Fruit fly (Drosophila melanogaster) whole organism, embryonic: ENCODE measurements around the gene Fign.
A peak's percentile ranks its signal among the peaks of the same experiment; 100 is the strongest.

Source experiments
- Aef1 ChIP-seq: fragments of 200-800 bp; sonication (Bioruptor generic); IDR thresholded peaks from 3 replicates; pipeline ENCODE4 v1.3.6; 2022; ENCODE audit warnings: missing biosample characterization, missing genetic modification characterization
- CG11085 ChIP-seq: fragments of 200-800 bp; sonication (Bioruptor generic); IDR thresholded peaks from 2 replicates; pipeline ENCODE4 v1.3.6; 2022; ENCODE audit warnings: missing biosample characterization, missing genetic modification characterization
- CG11723 ChIP-seq: fragments of 200-800 bp; sonication (Bioruptor generic); optimal IDR thresholded peaks from 2 replicates; lab custom pipeline; 2017; ENCODE audit warnings: missing biosample characterization, mild to moderate bottlenecking, missing genetic modification characterization
- CG12071 ChIP-seq: fragments of 200-800 bp; sonication (Bioruptor generic); optimal IDR thresholded peaks from 3 replicates; lab custom pipeline; 2018; ENCODE audit warnings: missing biosample characterization, mild to moderate bottlenecking, missing genetic modification characterization
- CG12299 ChIP-seq: fragments of 200-800 bp; sonication (Bioruptor generic); optimal IDR thresholded peaks from 2 replicates; lab custom pipeline; 2018; ENCODE audit warnings: missing biosample characterization, mild to moderate bottlenecking, missing genetic modification characterization
- CG13424 ChIP-seq: fragments of 200-800 bp; sonication (Bioruptor generic); optimal IDR thresholded peaks from 2 replicates; lab custom pipeline; 2019; ENCODE audit warnings: missing biosample characterization, mild to moderate bottlenecking, missing genetic modification characterization, moderate library complexity
- CG16863 ChIP-seq: fragments of 200-800 bp; sonication (Bioruptor generic); optimal IDR thresholded peaks from 3 replicates; lab custom pipeline; 2016; ENCODE audit warnings: missing biosample characterization, missing genetic modification characterization
- CG17802 ChIP-seq: fragments of 200-800 bp; sonication (Bioruptor generic); optimal IDR thresholded peaks from 2 replicates; lab custom pipeline; 2018; ENCODE audit warnings: missing biosample characterization, mild to moderate bottlenecking, missing genetic modification characterization, moderate library complexity
- CG17829 ChIP-seq: fragments of 200-800 bp; optimal IDR thresholded peaks from 2 replicates; lab custom pipeline; 2019; ENCODE audit warnings: missing biosample characterization, mild to moderate bottlenecking, missing genetic modification characterization, moderate library complexity
- CG18262 ChIP-seq: fragments of 200-800 bp; optimal IDR thresholded peaks from 3 replicates; lab custom pipeline; 2019; ENCODE audit warnings: missing biosample characterization, mild to moderate bottlenecking, missing genetic modification characterization, moderate library complexity
- CG2129 ChIP-seq: fragments of 200-800 bp; sonication (Bioruptor generic); IDR thresholded peaks from 2 replicates; pipeline ENCODE4 v1.3.6; 2022; ENCODE audit warnings: missing biosample characterization, missing genetic modification characterization; ENCODE audit not compliant: partially characterized antibody
- CG2199 ChIP-seq: fragments of 200-800 bp; sonication (Bioruptor generic); IDR thresholded peaks from 3 replicates; pipeline ENCODE4 v1.3.6; 2022; ENCODE audit warnings: missing biosample characterization, missing genetic modification characterization
- CG2202 ChIP-seq: fragments of 200-800 bp; sonication (Bioruptor generic); optimal IDR thresholded peaks from 2 replicates; lab custom pipeline; 2018; ENCODE audit warnings: missing biosample characterization, mild to moderate bottlenecking, missing genetic modification characterization
- CG2889 ChIP-seq: fragments of 200-800 bp; sonication (Bioruptor generic); IDR thresholded peaks from 3 replicates; pipeline ENCODE4 v1.3.6; 2022; ENCODE audit warnings: missing biosample characterization, missing genetic modification characterization
- CG30403 ChIP-seq: fragments of 200-800 bp; sonication (Bioruptor generic); optimal IDR thresholded peaks from 3 replicates; lab custom pipeline; 2016; ENCODE audit warnings: missing biosample characterization, missing genetic modification characterization
- CG3065 ChIP-seq: fragments of 200-800 bp; sonication (Bioruptor generic); optimal IDR thresholded peaks from 2 replicates; lab custom pipeline; 2016; ENCODE audit warnings: missing biosample characterization, missing genetic modification characterization
- CG6854 ChIP-seq: fragments of 200-800 bp; sonication (Bioruptor generic); optimal IDR thresholded peaks from 3 replicates; lab custom pipeline; 2017; ENCODE audit warnings: missing biosample characterization, mild to moderate bottlenecking, missing genetic modification characterization
- CG8089 ChIP-seq: fragments of 200-800 bp; sonication (Bioruptor generic); optimal IDR thresholded peaks from 3 replicates; lab custom pipeline; 2016; ENCODE audit warnings: missing biosample characterization, missing genetic modification characterization
- D19A ChIP-seq: fragments of 200-800 bp; optimal IDR thresholded peaks from 3 replicates; lab custom pipeline; 2019; ENCODE audit warnings: missing biosample characterization, mild to moderate bottlenecking, missing genetic modification characterization, moderate library complexity
- Dip3 ChIP-seq: fragments of 200-800 bp; sonication (Bioruptor generic); optimal IDR thresholded peaks from 3 replicates; lab custom pipeline; 2016; ENCODE audit warnings: missing biosample characterization, missing genetic modification characterization
- Dref ChIP-seq: fragments of 200-800 bp; sonication (Bioruptor generic); IDR thresholded peaks from 2 replicates; pipeline ENCODE4 v1.3.6; 2022; ENCODE audit warnings: missing biosample characterization, missing genetic modification characterization
- Eip74EF ChIP-seq, 2 experiments: fragments of 200-800 bp in 1 of 2; fragments of >200 bp in 1 of 2; sonication (Bioruptor generic) in 1 of 2; optimal IDR thresholded peaks; 2 replicates each; lab custom pipeline; 2017 to 2019; ENCODE audit warnings: missing biosample characterization in 2 of 2, missing genetic modification characterization in 2 of 2, mild to moderate bottlenecking in 1 of 2, moderate library complexity in 1 of 2
- Ets97D ChIP-seq: fragments of 200-800 bp; sonication (Bioruptor generic); optimal IDR thresholded peaks from 3 replicates; lab custom pipeline; 2016; ENCODE audit warnings: missing biosample characterization, missing genetic modification characterization
- HHEX ChIP-seq: fragments of 200-800 bp; sonication (Bioruptor generic); optimal IDR thresholded peaks from 3 replicates; lab custom pipeline; 2017; ENCODE audit warnings: missing biosample characterization, mild to moderate bottlenecking, missing genetic modification characterization, missing genetic modification reagents
- HLH54F ChIP-seq: fragments of 200-800 bp; sonication (Bioruptor generic); optimal IDR thresholded peaks from 3 replicates; lab custom pipeline; 2016; ENCODE audit warnings: missing biosample characterization, missing genetic modification characterization
- Myb ChIP-seq: fragments of 200-800 bp; sonication (Bioruptor generic); optimal IDR thresholded peaks from 2 replicates; lab custom pipeline; 2016; ENCODE audit warnings: missing biosample characterization, missing genetic modification characterization
- Nf-YC ChIP-seq: fragments of 200-800 bp; optimal IDR thresholded peaks from 3 replicates; lab custom pipeline; 2019; ENCODE audit warnings: missing biosample characterization, mild to moderate bottlenecking, missing genetic modification characterization, moderate library complexity
- Opbp ChIP-seq: fragments of 200-800 bp; sonication (Bioruptor generic); IDR thresholded peaks from 3 replicates; pipeline ENCODE4 v1.3.6; 2022; ENCODE audit warnings: missing biosample characterization, missing genetic modification characterization; ENCODE audit not compliant: partially characterized antibody
- Optix ChIP-seq: fragments of 200-800 bp; sonication (Bioruptor generic); IDR thresholded peaks from 3 replicates; pipeline ENCODE4 v1.3.6; 2022; ENCODE audit warnings: missing biosample characterization, missing genetic modification characterization
- Sox102F ChIP-seq: fragments of 200-800 bp; sonication (Bioruptor generic); optimal IDR thresholded peaks from 2 replicates; lab custom pipeline; 2018; ENCODE audit warnings: missing biosample characterization, mild to moderate bottlenecking, missing genetic modification characterization, moderate library complexity
- ap ChIP-seq: fragments of 200-800 bp; sonication (Bioruptor generic); IDR thresholded peaks from 2 replicates; pipeline ENCODE4 v1.3.6; 2022; ENCODE audit warnings: missing biosample characterization, missing genetic modification characterization
- bcd ChIP-seq: fragments of 200-800 bp; sonication (Bioruptor generic); optimal IDR thresholded peaks from 2 replicates; lab custom pipeline; 2017; ENCODE audit warnings: missing biosample characterization, mild to moderate bottlenecking, missing genetic modification characterization
- dmrt11E ChIP-seq: fragments of 200-800 bp; sonication (Bioruptor generic); optimal IDR thresholded peaks from 3 replicates; lab custom pipeline; 2018; ENCODE audit warnings: missing biosample characterization, mild to moderate bottlenecking, missing genetic modification characterization, moderate library complexity
- emc ChIP-seq: fragments of 200-800 bp; sonication (Bioruptor generic); optimal IDR thresholded peaks from 2 replicates; lab custom pipeline; 2016; ENCODE audit warnings: missing biosample characterization, missing genetic modification characterization
- gcm2 ChIP-seq: fragments of 200-800 bp; sonication (Bioruptor generic); optimal IDR thresholded peaks from 2 replicates; lab custom pipeline; 2016; ENCODE audit warnings: missing biosample characterization, missing genetic modification characterization
- gem ChIP-seq: fragments of 200-800 bp; sonication (Bioruptor generic); optimal IDR thresholded peaks from 2 replicates; lab custom pipeline; 2019; ENCODE audit warnings: missing biosample characterization, mild to moderate bottlenecking, missing genetic modification characterization, moderate library complexity
- kni ChIP-seq: fragments of 200-800 bp; sonication (Bioruptor generic); optimal IDR thresholded peaks from 3 replicates; lab custom pipeline; 2017; ENCODE audit warnings: mild to moderate bottlenecking, missing biosample characterization, missing genetic modification reagents, missing genetic modification characterization
- lbe ChIP-seq: fragments of 200-800 bp; sonication (Bioruptor generic); optimal IDR thresholded peaks from 2 replicates; lab custom pipeline; 2016; ENCODE audit warnings: missing biosample characterization, mild to moderate bottlenecking, missing genetic modification characterization
- lilli ChIP-seq: fragments of 200-800 bp; sonication (Bioruptor generic); optimal IDR thresholded peaks from 3 replicates; lab custom pipeline; 2016; ENCODE audit warnings: missing biosample characterization, missing genetic modification characterization
- nau ChIP-seq: fragments of 200-800 bp; sonication (Bioruptor generic); optimal IDR thresholded peaks from 3 replicates; lab custom pipeline; 2017; ENCODE audit warnings: missing biosample characterization, mild to moderate bottlenecking, missing genetic modification characterization, missing genetic modification reagents
- nerfin-2 ChIP-seq: fragments of 200-800 bp; sonication (Bioruptor generic); IDR thresholded peaks from 2 replicates; pipeline ENCODE4 v1.3.6; 2022; ENCODE audit warnings: missing biosample characterization, missing genetic modification characterization; ENCODE audit not compliant: partially characterized antibody
- phol ChIP-seq: fragments of 200-800 bp; sonication (Bioruptor generic); optimal IDR thresholded peaks from 3 replicates; lab custom pipeline; 2018; ENCODE audit warnings: missing biosample characterization, mild to moderate bottlenecking, missing genetic modification characterization, moderate library complexity
- rib ChIP-seq: fragments of 200-800 bp; sonication (Bioruptor generic); IDR thresholded peaks from 2 replicates; pipeline ENCODE4 v1.3.6; 2022; ENCODE audit warnings: missing biosample characterization, missing genetic modification characterization
- sens ChIP-seq: fragments of 200-800 bp; sonication (Bioruptor generic); peaks from one replicate; lab custom pipeline; 2016; ENCODE audit warnings: missing biosample characterization, missing genetic modification characterization
- sisA ChIP-seq: fragments of 200-800 bp; sonication (Bioruptor generic); IDR thresholded peaks from 2 replicates; pipeline ENCODE4 v1.3.6; 2022; ENCODE audit warnings: missing biosample characterization, missing genetic modification characterization
- sob ChIP-seq: fragments of 200-800 bp; sonication (Bioruptor generic); IDR thresholded peaks from 2 replicates; pipeline ENCODE4 v1.3.6; 2022; ENCODE audit warnings: missing biosample characterization, missing genetic modification characterization
- toy ChIP-seq: fragments of 200-800 bp; sonication (Bioruptor generic); IDR thresholded peaks from 2 replicates; pipeline ENCODE4 v1.3.6; 2022; ENCODE audit warnings: missing biosample characterization, missing genetic modification characterization
- twi ChIP-seq: fragments of 200-800 bp; optimal IDR thresholded peaks from 2 replicates; lab custom pipeline; 2019; ENCODE audit warnings: missing biosample characterization, mild to moderate bottlenecking, missing genetic modification characterization, moderate library complexity
- tx ChIP-seq: fragments of 200-800 bp; sonication (Bioruptor generic); optimal IDR thresholded peaks from 2 replicates; lab custom pipeline; 2016; ENCODE audit warnings: missing biosample characterization, missing genetic modification characterization
- zf30C ChIP-seq: fragments of 200-800 bp; sonication (Bioruptor generic); optimal IDR thresholded peaks from 3 replicates; lab custom pipeline; 2018; ENCODE audit warnings: missing biosample characterization, mild to moderate bottlenecking, missing genetic modification characterization

Gene Fign

DNA sequence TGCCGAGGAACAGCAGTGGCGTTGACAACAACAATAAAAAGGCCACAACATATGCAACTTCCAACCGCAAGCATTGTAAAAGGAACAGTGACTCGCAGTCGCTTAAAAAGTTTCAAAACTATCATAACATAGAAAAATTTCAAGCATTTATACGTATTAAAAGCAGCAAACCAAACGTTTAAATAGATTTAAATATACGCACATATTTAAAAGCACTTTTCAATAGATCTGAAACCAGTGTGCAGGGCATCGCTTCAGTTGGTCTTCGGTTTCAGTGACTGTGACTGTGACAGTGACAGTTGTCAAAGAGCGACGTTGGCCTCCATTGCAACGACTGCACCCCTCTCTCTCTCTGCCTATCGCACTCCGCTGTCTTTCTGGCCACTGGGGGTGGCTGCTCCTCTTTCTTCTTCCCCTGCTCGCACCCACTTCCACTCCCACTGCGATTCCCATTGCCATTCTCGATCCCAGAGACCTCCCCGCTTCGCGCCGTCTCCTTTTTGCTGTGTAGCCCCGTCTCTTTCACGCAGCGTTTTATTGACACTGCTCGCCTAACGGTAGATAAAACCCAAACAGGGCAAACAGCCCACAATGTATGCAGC lies 28.6 kb upstream of the Fign start (continued):
- TF ChIP-seq Aef1 (GFP tag; lab: Robert Waterston, UW): peak; percentile 78
- TF ChIP-seq phol (tag; lab: Kevin White, UChicago): peak; percentile 89
- TF ChIP-seq lilli (GFP tag; lab: Kevin White, UChicago): peak; percentile 32
- peak; percentile 76 for TF ChIP-seq bcd
- TF ChIP-seq CG13424 (tag; lab: Kevin White, UChicago): peak; percentile 68
- peak; percentile 97 for TF ChIP-seq sens (GFP tag; lab: Kevin White, UChicago)
- peak; percentile 70 for TF ChIP-seq CG11723
- TF ChIP-seq gcm2 (GFP tag; lab: Kevin White, UChicago): peak; percentile 19
- no peak for TF ChIP-seq toy (GFP tag; lab: Robert Waterston, UW)
- peak; percentile 6 for TF ChIP-seq Dip3 (GFP tag; lab: Kevin White, UChicago)
- TF ChIP-seq sisA: peak; percentile 93
- TF ChIP-seq lbe (GFP tag; lab: Kevin White, UChicago): peak; percentile 66
- TF ChIP-seq Eip74EF (GFP tag; optimal IDR thresholded peaks at IDR 0.05; lab: Kevin White, UChicago): peak in 1 of 2 experiments; percentile 75
- peak; percentile 75 for TF ChIP-seq CG30403 (GFP tag; lab: Kevin White, UChicago)
- peak; percentile 72; the same call in 1 of the 3 replicates for TF ChIP-seq CG2889 (GFP tag; lab: Robert Waterston, UW)
- TF ChIP-seq nerfin-2 (GFP tag; lab: Robert Waterston, UW): 0 out of 2 replicates have a peak, but pooled peaks have one; percentile 24
- TF ChIP-seq CG2202 (tag; lab: Kevin White, UChicago): peak; percentile 57
- peak; percentile 26 for TF ChIP-seq twi (tag; lab: Kevin White, UChicago)
- TF ChIP-seq CG3065: no peak
- TF ChIP-seq CG11085 (GFP tag; lab: Robert Waterston, UW): peak; percentile 61; the same call in 1 of the 2 replicates
- peak; percentile 84 for TF ChIP-seq CG17829 (tag; lab: Kevin White, UChicago)
- no peak for TF ChIP-seq Nf-YC
- TF ChIP-seq kni (GFP tag; lab: Kevin White, UChicago): no peak
- peak; percentile 73 for TF ChIP-seq D19A (tag; lab: Kevin White, UChicago)
- peak; percentile 31 for TF ChIP-seq Ets97D (GFP tag; lab: Kevin White, UChicago)
- TF ChIP-seq CG17802 (tag; lab: Kevin White, UChicago): peak; percentile 65
- TF ChIP-seq Opbp (GFP tag; lab: Robert Waterston, UW): no peak
- peak; percentile 79; the same call in 2 of the 3 replicates for TF ChIP-seq CG2199 (GFP tag; lab: Robert Waterston, UW)
- peak; percentile 33 for TF ChIP-seq tx (GFP tag; lab: Kevin White, UChicago)
- peak; percentile 14 for TF ChIP-seq CG12299 (tag; lab: Kevin White, UChicago)
- TF ChIP-seq rib (GFP tag; lab: Robert Waterston, UW): no peak
- TF ChIP-seq CG12071 (GFP tag; lab: Kevin White, UChicago): peak; percentile 76
- no peak for TF ChIP-seq CG2129 (GFP tag; lab: Robert Waterston, UW)
- TF ChIP-seq nau (GFP tag; lab: Kevin White, UChicago): peak; percentile 83
- peak; percentile 61 for TF ChIP-seq HHEX (GFP tag; lab: Kevin White, UChicago)
- peak; percentile 90 for TF ChIP-seq gem (tag; lab: Kevin White, UChicago)
- peak; percentile 18 for TF ChIP-seq HLH54F (GFP tag; lab: Kevin White, UChicago)
- TF ChIP-seq CG8089: peak; percentile 52
- TF ChIP-seq CG18262: peak; percentile 89
- TF ChIP-seq ap (GFP tag; lab: Robert Waterston, UW): peak; percentile 86
- no peak for TF ChIP-seq Dref (GFP tag; lab: Robert Waterston, UW)
- TF ChIP-seq sob: peak; percentile 78
- TF ChIP-seq Myb: peak; percentile 37
- peak; percentile 85 for TF ChIP-seq Optix
- TF ChIP-seq Sox102F: peak; percentile 95
- TF ChIP-seq emc (GFP tag; lab: Kevin White, UChicago): no peak
- TF ChIP-seq zf30C (GFP tag; lab: Kevin White, UChicago): no peak
- TF ChIP-seq dmrt11E (tag; lab: Kevin White, UChicago): peak; percentile 56
- TF ChIP-seq CG16863 (GFP tag; lab: Kevin White, UChicago): peak; percentile 71
- TF ChIP-seq CG6854 (GFP tag; lab: Kevin White, UChicago): no peak
